Fruit fly (Drosophila melanogaster) whole organism, prepupa: ENCODE results near the gene LSm7.

Experiments used
- CG10631 ChIP-seq: fragments of 200-800 bp; sonication (Bioruptor generic); optimal IDR thresholded peaks from 2 replicates; lab custom pipeline; 2016; ENCODE audit warnings: missing biosample characterization, missing genetic modification characterization
- CG10669 ChIP-seq: fragments of 200-800 bp; sonication (Bioruptor generic); optimal IDR thresholded peaks from 3 replicates; lab custom pipeline; 2018; ENCODE audit warnings: missing biosample characterization, mild to moderate bottlenecking, missing genetic modification characterization, moderate library complexity
- CG11294 ChIP-seq: fragments of 200-800 bp; sonication (Bioruptor generic); IDR thresholded peaks from 2 replicates; pipeline ENCODE4 v1.3.6; 2022; ENCODE audit warnings: missing biosample characterization, missing genetic modification characterization
- CG15336 ChIP-seq: fragments of 200-800 bp; sonication (Bioruptor generic); IDR thresholded peaks from 2 replicates; pipeline ENCODE4 v1.3.6; 2022; ENCODE audit warnings: missing biosample characterization, missing genetic modification characterization
- CG1621 ChIP-seq: fragments of 200-800 bp; sonication (Bioruptor generic); optimal IDR thresholded peaks from 3 replicates; lab custom pipeline; 2018; ENCODE audit warnings: missing biosample characterization, mild to moderate bottlenecking, missing genetic modification characterization
- CG3032 ChIP-seq: fragments of 200-800 bp; optimal IDR thresholded peaks from 2 replicates; lab custom pipeline; 2019; ENCODE audit warnings: missing biosample characterization, mild to moderate bottlenecking, missing genetic modification characterization, moderate library complexity
- CG32006 ChIP-seq: fragments of 200-800 bp; sonication (Bioruptor generic); optimal IDR thresholded peaks from 3 replicates; lab custom pipeline; 2017; ENCODE audit warnings: missing biosample characterization, mild to moderate bottlenecking, missing genetic modification characterization
- CG34406 ChIP-seq: fragments of 200-800 bp; sonication (Bioruptor generic); optimal IDR thresholded peaks from 3 replicates; lab custom pipeline; 2016; ENCODE audit warnings: missing biosample characterization, missing genetic modification characterization
- CG3919 ChIP-seq: fragments of 200-800 bp; sonication (Bioruptor generic); optimal IDR thresholded peaks from 3 replicates; lab custom pipeline; 2016; ENCODE audit warnings: missing biosample characterization, missing genetic modification characterization
- CG4318 ChIP-seq: fragments of 200-800 bp; sonication (Bioruptor generic); optimal IDR thresholded peaks from 3 replicates; lab custom pipeline; 2017; ENCODE audit warnings: missing biosample characterization, mild to moderate bottlenecking, missing genetic modification characterization
- CG6163 ChIP-seq: fragments of 200-800 bp; sonication (Bioruptor generic); IDR thresholded peaks from 3 replicates; pipeline ENCODE4 v1.3.6; 2022; ENCODE audit warnings: missing biosample characterization, missing genetic modification characterization
- CG6276 ChIP-seq: fragments of 200-800 bp; sonication (Bioruptor generic); optimal IDR thresholded peaks from 2 replicates; lab custom pipeline; 2017; ENCODE audit warnings: missing biosample characterization, mild to moderate bottlenecking, missing genetic modification characterization
- CG6808 ChIP-seq: fragments of 200-800 bp; sonication (Bioruptor generic); optimal IDR thresholded peaks from 3 replicates; lab custom pipeline; 2017; ENCODE audit warnings: missing biosample characterization, missing genetic modification characterization, mild to moderate bottlenecking, moderate library complexity, missing genetic modification reagents
- CG6854 ChIP-seq: fragments of 200-800 bp; sonication (Bioruptor generic); optimal IDR thresholded peaks from 2 replicates; lab custom pipeline; 2017; ENCODE audit warnings: missing biosample characterization, mild to moderate bottlenecking, missing genetic modification characterization
- CG7368 ChIP-seq: fragments of 200-800 bp; sonication (Bioruptor generic); optimal IDR thresholded peaks from 3 replicates; lab custom pipeline; 2016; ENCODE audit warnings: missing biosample characterization, missing genetic modification characterization
- CG8119 ChIP-seq: fragments of 200-800 bp; sonication (Bioruptor generic); IDR thresholded peaks from 3 replicates; pipeline ENCODE4 v1.3.6; 2022; ENCODE audit warnings: missing biosample characterization, missing genetic modification characterization
- CG8319 ChIP-seq: fragments of 200-800 bp; sonication (Bioruptor generic); optimal IDR thresholded peaks from 3 replicates; lab custom pipeline; 2016; ENCODE audit warnings: missing biosample characterization, missing genetic modification characterization
- Eip75B ChIP-seq: fragments of 200-800 bp; sonication (Bioruptor generic); optimal IDR thresholded peaks from 3 replicates; lab custom pipeline; 2016; ENCODE audit warnings: missing biosample characterization, missing genetic modification characterization
- Eip78C ChIP-seq: fragments of 200-800 bp; sonication (Bioruptor generic); peaks from one replicate; lab custom pipeline; 2016; ENCODE audit warnings: missing biosample characterization, missing genetic modification characterization
- Ets21C ChIP-seq: fragments of 200-800 bp; sonication (Bioruptor generic); optimal IDR thresholded peaks from 3 replicates; lab custom pipeline; 2016; ENCODE audit warnings: missing biosample characterization, missing genetic modification characterization
- Ets96B ChIP-seq: fragments of 200-800 bp; optimal IDR thresholded peaks from 2 replicates; lab custom pipeline; 2019; ENCODE audit warnings: missing biosample characterization, mild to moderate bottlenecking, missing genetic modification characterization, moderate library complexity
- Gug ChIP-seq: fragments of 200-800 bp; sonication (Bioruptor generic); IDR thresholded peaks from 2 replicates; pipeline ENCODE4 v1.3.6; 2022; ENCODE audit warnings: missing biosample characterization, missing genetic modification characterization
- Hr39 ChIP-seq: fragments of 200-800 bp; sonication (Bioruptor generic); optimal IDR thresholded peaks from 2 replicates; lab custom pipeline; 2016; ENCODE audit warnings: missing biosample characterization, missing genetic modification characterization
- Hr4 ChIP-seq: fragments of 200-800 bp; sonication (Bioruptor generic); optimal IDR thresholded peaks from 3 replicates; lab custom pipeline; 2016; ENCODE audit warnings: missing biosample characterization, missing genetic modification characterization
- Lpt ChIP-seq: fragments of 200-800 bp; sonication (Bioruptor generic); optimal IDR thresholded peaks from 3 replicates; lab custom pipeline; 2016; ENCODE audit warnings: missing biosample characterization, missing genetic modification characterization
- OdsH ChIP-seq: fragments of 200-800 bp; sonication (Bioruptor generic); optimal IDR thresholded peaks from 3 replicates; lab custom pipeline; 2016; ENCODE audit warnings: missing biosample characterization, missing genetic modification characterization
- Sox14 ChIP-seq: fragments of 200-800 bp; sonication (Bioruptor generic); optimal IDR thresholded peaks from 3 replicates; lab custom pipeline; 2016; ENCODE audit warnings: missing biosample characterization, missing genetic modification characterization
- Sox15 ChIP-seq: fragments of 200-800 bp; sonication (Bioruptor generic); optimal IDR thresholded peaks from 3 replicates; lab custom pipeline; 2016; ENCODE audit warnings: missing biosample characterization, missing genetic modification characterization
- achi ChIP-seq: fragments of 200-800 bp; sonication (Bioruptor generic); optimal IDR thresholded peaks from 3 replicates; lab custom pipeline; 2016; ENCODE audit warnings: missing biosample characterization, missing genetic modification characterization
- acj6 ChIP-seq: fragments of 200-800 bp; sonication (Bioruptor generic); optimal IDR thresholded peaks from 3 replicates; lab custom pipeline; 2016; ENCODE audit warnings: missing biosample characterization, missing genetic modification characterization
- cyc ChIP-seq: fragments of 200-800 bp; sonication (Bioruptor generic); optimal IDR thresholded peaks from 3 replicates; lab custom pipeline; 2016; ENCODE audit warnings: missing biosample characterization, missing genetic modification characterization
- dac ChIP-seq: fragments of 200-800 bp; sonication (Bioruptor generic); optimal IDR thresholded peaks from 2 replicates; lab custom pipeline; 2017; ENCODE audit warnings: missing biosample characterization, mild to moderate bottlenecking, missing genetic modification characterization
- dsx ChIP-seq: fragments of 200-800 bp; optimal IDR thresholded peaks from 3 replicates; lab custom pipeline; 2019; ENCODE audit warnings: missing biosample characterization, mild to moderate bottlenecking, missing genetic modification characterization, moderate library complexity; ENCODE audit not compliant: poor library complexity, severe bottlenecking
- eg ChIP-seq: fragments of 200-800 bp; sonication (Bioruptor generic); IDR thresholded peaks from 3 replicates; pipeline ENCODE4 v1.3.6; 2022; ENCODE audit warnings: missing biosample characterization, missing genetic modification characterization
- esn ChIP-seq: fragments of 200-800 bp; sonication (Bioruptor generic); optimal IDR thresholded peaks from 2 replicates; lab custom pipeline; 2016; ENCODE audit warnings: missing biosample characterization, mild to moderate bottlenecking, missing genetic modification characterization, moderate library complexity
- fd59A ChIP-seq: fragments of 200-800 bp; sonication (Bioruptor generic); optimal IDR thresholded peaks from 2 replicates; lab custom pipeline; 2017; ENCODE audit warnings: missing biosample characterization, mild to moderate bottlenecking, missing genetic modification characterization, missing genetic modification reagents
- fkh ChIP-seq: fragments of 200-800 bp; sonication (Bioruptor generic); optimal IDR thresholded peaks from 3 replicates; lab custom pipeline; 2017; ENCODE audit warnings: missing biosample characterization, mild to moderate bottlenecking, missing genetic modification characterization, moderate library complexity
- lz ChIP-seq: fragments of 200-800 bp; sonication (Bioruptor generic); optimal IDR thresholded peaks from 3 replicates; lab custom pipeline; 2016; ENCODE audit warnings: missing biosample characterization, missing genetic modification characterization
- pdm3 ChIP-seq: fragments of 200-800 bp; sonication (Bioruptor generic); optimal IDR thresholded peaks from 3 replicates; lab custom pipeline; 2016; ENCODE audit warnings: missing biosample characterization, missing genetic modification characterization
- salr ChIP-seq, 2 experiments: fragments of 200-800 bp; sonication (Bioruptor generic); optimal IDR thresholded peaks; 3 replicates each; lab custom pipeline; 2016 to 2018; ENCODE audit warnings: missing biosample characterization in 2 of 2, missing genetic modification characterization in 2 of 2, mild to moderate bottlenecking in 1 of 2
- spab ChIP-seq: fragments of 200-800 bp; sonication (Bioruptor generic); optimal IDR thresholded peaks from 2 replicates; lab custom pipeline; 2017; ENCODE audit warnings: missing biosample characterization, mild to moderate bottlenecking, missing genetic modification characterization, missing genetic modification reagents
- ss ChIP-seq, 2 experiments: fragments of 200-800 bp; sonication (Bioruptor generic); optimal IDR thresholded peaks; 2 replicates in 1 of 2; 3 replicates in 1 of 2; lab custom pipeline; 2017 to 2018; ENCODE audit warnings: mild to moderate bottlenecking in 2 of 2, missing biosample characterization in 2 of 2, missing genetic modification characterization in 2 of 2, moderate library complexity in 1 of 2
- topi ChIP-seq: fragments of 200-800 bp; sonication (Bioruptor generic); optimal IDR thresholded peaks from 3 replicates; lab custom pipeline; 2016; ENCODE audit warnings: missing biosample characterization, missing genetic modification characterization

The LSm7 gene

dm6 chr2L:16713929-16714328 is 29.0 kb downstream of the LSm7 start:
- TF ChIP-seq fkh, result peak; percentile 51
- no peak for TF ChIP-seq CG7368 (GFP tag; lab: Kevin White, UChicago)

DNA sequence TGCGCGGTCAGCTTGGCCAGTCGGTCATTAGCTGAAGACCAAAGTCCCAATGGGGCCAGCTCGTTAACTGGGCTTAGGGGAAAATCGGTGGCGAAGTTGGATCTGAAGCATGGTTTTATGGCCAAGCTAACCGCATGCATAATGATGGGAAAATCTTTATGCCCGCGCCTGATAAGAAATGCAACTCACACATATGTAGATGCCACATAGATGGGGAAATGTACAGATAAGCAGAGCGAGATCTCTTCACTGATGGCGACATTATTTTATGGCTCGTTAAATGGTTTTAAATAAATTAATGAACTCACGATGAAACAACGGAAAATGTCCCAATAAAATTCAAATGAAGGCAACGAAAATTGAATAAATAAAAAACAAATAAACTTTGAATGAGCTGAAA is 31.0 kb downstream of the LSm7 start:
- TF ChIP-seq CG3032 (tag; lab: Kevin White, UChicago) (no peak), eg (GFP tag; lab: Robert Waterston, UW) (no peak), fd59A (GFP tag; lab: Kevin White, UChicago) (no peak), CG34406 (GFP tag; lab: Kevin White, UChicago) (no peak), dac (GFP tag; lab: Kevin White, UChicago) (no peak), Gug (GFP tag; lab: Robert Waterston, UW) (no peak), CG3919 (no peak), topi (GFP tag; lab: Kevin White, UChicago) (no peak), spab (no peak), Eip75B (GFP tag; lab: Kevin White, UChicago) (no peak)

DNA sequence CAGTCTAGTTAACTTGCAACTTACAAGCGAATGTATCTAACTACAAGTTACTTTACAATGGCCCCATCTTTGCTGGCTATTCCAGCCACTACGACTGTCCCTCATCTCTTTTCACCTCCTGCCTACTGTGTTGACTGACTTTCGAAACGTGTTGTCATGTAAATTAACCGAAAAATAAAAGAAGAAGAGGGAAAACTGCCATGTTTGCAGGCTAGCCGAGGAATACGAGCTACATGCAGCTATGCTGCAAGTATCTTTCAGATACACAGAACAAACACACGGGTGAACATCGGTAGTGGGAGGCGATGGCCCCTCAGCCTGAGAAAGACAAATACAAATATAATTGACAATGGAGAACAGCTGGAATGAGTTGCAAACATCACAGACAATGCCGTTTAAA is 32.2 kb downstream of the LSm7 start:
- TF ChIP-seq CG6808 (GFP tag; lab: Kevin White, UChicago) (no peak), Eip78C (GFP tag; lab: Kevin White, UChicago) (peak; percentile 29), cyc (GFP tag; lab: Kevin White, UChicago) (no peak), fkh (peak; percentile 39), CG8119 (GFP tag; lab: Robert Waterston, UW) (0 out of 3 replicates have a peak, but pooled peaks have one; percentile 26)

DNA sequence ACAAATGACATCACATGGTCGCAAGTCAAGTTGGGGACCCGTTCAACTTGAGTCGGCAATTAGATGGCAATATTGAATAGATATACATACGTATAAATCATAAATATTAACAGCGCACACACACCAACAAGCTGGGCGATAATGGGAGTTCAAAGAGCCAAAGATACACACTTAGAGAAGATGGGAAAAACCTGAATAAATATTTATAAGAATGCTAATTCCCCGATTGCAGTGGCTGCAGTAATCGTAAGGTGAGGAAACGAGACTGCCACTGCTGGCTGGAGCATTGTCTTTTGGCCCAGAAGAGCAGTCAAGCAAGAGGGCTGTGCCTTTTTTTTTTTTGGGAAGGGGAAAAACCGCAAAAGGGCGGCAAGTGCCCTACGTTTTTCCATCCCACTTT is 32.7 kb downstream of the LSm7 start:
- no peak for TF ChIP-seq topi (GFP tag; lab: Kevin White, UChicago)
- peak; percentile 52 for TF ChIP-seq fkh

DNA sequence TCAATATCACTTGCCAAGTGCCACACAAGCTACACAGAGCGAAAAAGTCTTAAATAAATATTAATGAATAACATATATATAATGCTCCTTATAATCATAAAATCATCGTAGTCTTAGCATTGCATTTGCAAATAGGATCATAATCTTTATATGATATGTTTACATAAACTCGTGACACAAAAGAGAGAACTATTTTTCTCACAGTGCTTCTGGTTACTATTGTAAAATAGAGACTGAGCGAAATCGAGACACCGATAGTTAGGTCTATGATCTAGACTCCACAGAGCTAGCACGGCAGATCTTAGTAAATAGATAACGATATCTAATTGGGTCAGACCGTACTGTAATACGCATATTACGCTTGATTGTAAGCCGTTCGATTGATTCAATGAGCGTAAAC is 33.2 kb downstream of the LSm7 start:
- peak in 1 of 2 experiments; percentile 51 for TF ChIP-seq salr (GFP tag; optimal IDR thresholded peaks at IDR 0.05; lab: Kevin White, UChicago)
- TF ChIP-seq Sox14 (GFP tag; lab: Kevin White, UChicago), result no peak
- peak; percentile 63 for TF ChIP-seq achi (GFP tag; lab: Kevin White, UChicago)
- TF ChIP-seq pdm3 (GFP tag; lab: Kevin White, UChicago), result peak; percentile 27
- TF ChIP-seq CG3919, result peak; percentile 36
- TF ChIP-seq Ets96B, result peak; percentile 20
- TF ChIP-seq lz, result no peak
- peak; percentile 82 for TF ChIP-seq CG6163 (GFP tag; lab: Robert Waterston, UW)
- no peak for TF ChIP-seq Eip75B (GFP tag; lab: Kevin White, UChicago)
- peak; percentile 81 for TF ChIP-seq Eip78C (GFP tag; lab: Kevin White, UChicago)
- TF ChIP-seq fkh, result no peak
- no peak for TF ChIP-seq CG11294 (GFP tag; lab: Robert Waterston, UW)
- no peak for TF ChIP-seq Sox15 (GFP tag; lab: Kevin White, UChicago)
- peak; percentile 84 for TF ChIP-seq CG32006 (GFP tag; lab: Kevin White, UChicago)
- peak; percentile 42 for TF ChIP-seq dac (GFP tag; lab: Kevin White, UChicago)
- TF ChIP-seq ss (GFP tag; optimal IDR thresholded peaks at IDR 0.05; lab: Kevin White, UChicago), result no peak
- peak; percentile 78 for TF ChIP-seq CG4318 (GFP tag; lab: Kevin White, UChicago)
- TF ChIP-seq esn (GFP tag; lab: Kevin White, UChicago), result no peak
- TF ChIP-seq dsx (GFP tag; lab: Kevin White, UChicago), result no peak
- no peak for TF ChIP-seq Hr39
- peak; percentile 45 for TF ChIP-seq OdsH (GFP tag; lab: Kevin White, UChicago)
- no peak for TF ChIP-seq Ets21C (GFP tag; lab: Kevin White, UChicago)
- TF ChIP-seq CG6276, result no peak
- TF ChIP-seq CG10631, result peak; percentile 48
- no peak for TF ChIP-seq CG3032 (tag; lab: Kevin White, UChicago)
- TF ChIP-seq Lpt (GFP tag; lab: Kevin White, UChicago), result peak; percentile 59
- TF ChIP-seq CG8319 (GFP tag; lab: Kevin White, UChicago), result no peak
- TF ChIP-seq CG15336, result peak; percentile 92
- peak; percentile 91 for TF ChIP-seq CG8119 (GFP tag; lab: Robert Waterston, UW)
- no peak for TF ChIP-seq CG10669 (GFP tag; lab: Kevin White, UChicago)
- no peak for TF ChIP-seq CG1621 (tag; lab: Kevin White, UChicago)
- peak; percentile 79 for TF ChIP-seq Hr4
- no peak for TF ChIP-seq CG7368 (GFP tag; lab: Kevin White, UChicago)
- TF ChIP-seq CG6854, result no peak
- peak; percentile 70 for TF ChIP-seq eg (GFP tag; lab: Robert Waterston, UW)
- TF ChIP-seq spab, result no peak
- peak; percentile 16 for TF ChIP-seq acj6 (GFP tag; lab: Kevin White, UChicago)
